Comparison of ENCODE assay signal across 2 worm cellular contexts in genomic region chrIII:4948631-4949030, ce11.
A peak's percentile ranks its signal among the peaks of the same experiment; 100 is the strongest.
TF ChIP-seq lines count a peak whose summit lies in the region.

No protein-coding gene starts in this region.

TF ChIP-seq in whole organism, L4 larva, 104 proteins besides CTCF, POLR2A, EP300 and RAD21 (continued from another document):
- TF ChIP-seq daf-16 (GFP tag; optimal IDR thresholded peaks at IDR 0.05; lab: Kevin White, UChicago): no peak
- peak; percentile 29 for TF ChIP-seq daf-16 (tag; optimal IDR thresholded peaks at IDR 0.05; lab: Kevin White, UChicago)
- no peak for TF ChIP-seq ZK337.2 (GFP tag; IDR thresholded peaks at IDR 0.05; lab: Robert Waterston, UW)
- no peak for TF ChIP-seq mdt-29 (GFP tag; IDR thresholded peaks at IDR 0.05; lab: Robert Waterston, UW)
- TF ChIP-seq snpc-1.2 (GFP tag; IDR thresholded peaks at IDR 0.05; lab: Robert Waterston, UW): 0 out of 2 replicates have a peak, but pooled peaks have one; percentile 17
- peak; percentile 99 for TF ChIP-seq madf-9 (GFP tag; conservative IDR thresholded peaks at IDR 0.05; lab: Robert Waterston, UW)
- no peak for TF ChIP-seq F44E2.7 (GFP tag; IDR thresholded peaks at IDR 0.05; lab: Robert Waterston, UW)
- no peak for TF ChIP-seq zfp-3 (GFP tag; conservative IDR thresholded peaks at IDR 0.05; lab: Robert Waterston, UW)
- no peak for TF ChIP-seq ces-1 (GFP tag; optimal IDR thresholded peaks at IDR 0.05; lab: Kevin White, UChicago)
- no peak for TF ChIP-seq spr-1 (tag; optimal IDR thresholded peaks at IDR 0.05; lab: Kevin White, UChicago)
- no peak for TF ChIP-seq duxl-1 (tag; optimal IDR thresholded peaks at IDR 0.05; lab: Kevin White, UChicago; ENCODE audit: poor library complexity)
- no peak for TF ChIP-seq attf-4 (tag; optimal IDR thresholded peaks at IDR 0.05; lab: Kevin White, UChicago)
- no peak for TF ChIP-seq nhr-237 (tag; optimal IDR thresholded peaks at IDR 0.05; lab: Kevin White, UChicago)
- TF ChIP-seq rbr-2 (tag; optimal IDR thresholded peaks at IDR 0.05; lab: Kevin White, UChicago): no peak
- no peak for TF ChIP-seq nhr-111 (GFP tag; optimal IDR thresholded peaks at IDR 0.05; lab: Kevin White, UChicago)
- TF ChIP-seq lin-15B (tag; optimal IDR thresholded peaks at IDR 0.05; lab: Kevin White, UChicago): no peak
- TF ChIP-seq vab-7 (GFP tag; IDR thresholded peaks at IDR 0.05; lab: Robert Waterston, UW): no peak
- no peak for TF ChIP-seq pqm-1 (tag; optimal IDR thresholded peaks at IDR 0.05; lab: Kevin White, UChicago)
- TF ChIP-seq saeg-2 (GFP tag; IDR thresholded peaks at IDR 0.05; lab: Robert Waterston, UW): no peak
- TF ChIP-seq zfp-2 (tag; optimal IDR thresholded peaks at IDR 0.05; lab: Kevin White, UChicago): no peak
- TF ChIP-seq aha-1 (tag; lab: Kevin White, UChicago): peak; percentile 97
- peak; percentile 81 for TF ChIP-seq set-16 (GFP tag; IDR thresholded peaks at IDR 0.05; lab: Robert Waterston, UW)
- peak; percentile 22 for TF ChIP-seq mes-2 (tag; optimal IDR thresholded peaks at IDR 0.05; lab: Kevin White, UChicago; ENCODE audit: poor library complexity, severe bottlenecking)
- TF ChIP-seq nhr-48 (tag; optimal IDR thresholded peaks at IDR 0.05; lab: Kevin White, UChicago): no peak
- no peak for TF ChIP-seq nhr-10 (tag; optimal IDR thresholded peaks at IDR 0.05; lab: Kevin White, UChicago)
- TF ChIP-seq nhr-42 (GFP tag; IDR thresholded peaks at IDR 0.05; lab: Robert Waterston, UW): no peak
- peak; percentile 41 for TF ChIP-seq hmg-1.1 (GFP tag; IDR thresholded peaks at IDR 0.05; lab: Robert Waterston, UW)
- TF ChIP-seq mxl-3 (GFP tag; optimal IDR thresholded peaks at IDR 0.05; lab: Kevin White, UChicago): peak; percentile 30
- peak; percentile 23 to 55 for TF ChIP-seq mdl-1 (tag; optimal IDR thresholded peaks at IDR 0.05; lab: Kevin White, UChicago)
- no peak for TF ChIP-seq aly-2 (tag; optimal IDR thresholded peaks at IDR 0.05; lab: Kevin White, UChicago)
- TF ChIP-seq hlh-11 (tag; optimal IDR thresholded peaks at IDR 0.05; lab: Kevin White, UChicago): peak; percentile 47
- TF ChIP-seq egl-43 (GFP tag; IDR thresholded peaks at IDR 0.05; lab: Robert Waterston, UW): 0 out of 2 replicates have a peak, but pooled peaks have one; percentile 55
- no peak for TF ChIP-seq ceh-28 (tag; optimal IDR thresholded peaks at IDR 0.05; lab: Kevin White, UChicago)

TF ChIP-seq in whole organism, late embryonic, 69 proteins besides CTCF, POLR2A, EP300 and RAD21 (continued from another document):
- peak; percentile 45 for TF ChIP-seq dmd-4 (tag; optimal IDR thresholded peaks at IDR 0.05; lab: Kevin White, UChicago; ENCODE audit: borderline replicate concordance)
- TF ChIP-seq ceh-19 (GFP tag; optimal IDR thresholded peaks at IDR 0.05; lab: Kevin White, UChicago): peak; percentile 17
- peak; percentile 49 for TF ChIP-seq ceh-34 (tag; optimal IDR thresholded peaks at IDR 0.05; lab: Kevin White, UChicago)
- no peak for TF ChIP-seq ceh-24 (tag; optimal IDR thresholded peaks at IDR 0.05; lab: Kevin White, UChicago)
- peak; percentile 11 for TF ChIP-seq nfya-1 (tag; optimal IDR thresholded peaks at IDR 0.05; lab: Kevin White, UChicago)
- no peak for TF ChIP-seq elt-4 (tag; optimal IDR thresholded peaks at IDR 0.05; lab: Kevin White, UChicago)
- TF ChIP-seq unc-86 (tag; optimal IDR thresholded peaks at IDR 0.05; lab: Kevin White, UChicago): no peak
- no peak for TF ChIP-seq sox-4 (tag; optimal IDR thresholded peaks at IDR 0.05; lab: Kevin White, UChicago)
- peak; percentile 43 for TF ChIP-seq T23F11.4 (GFP tag; optimal IDR thresholded peaks at IDR 0.05; lab: Kevin White, UChicago)
- peak; percentile 23 for TF ChIP-seq rnt-1 (tag; optimal IDR thresholded peaks at IDR 0.05; lab: Kevin White, UChicago)
- peak; percentile 42 for TF ChIP-seq C08G9.2 (tag; optimal IDR thresholded peaks at IDR 0.05; lab: Kevin White, UChicago)
- TF ChIP-seq sdc-2 (tag; optimal IDR thresholded peaks at IDR 0.05; lab: Kevin White, UChicago): peak; percentile 49
- TF ChIP-seq hlh-30 (tag; optimal IDR thresholded peaks at IDR 0.05; lab: Kevin White, UChicago; ENCODE audit: insufficient read depth): peak; percentile 23
